Worm (Caenorhabditis elegans): Measurements from ENCODE around the gene erh-2.

The erh-2 gene

DNA sequence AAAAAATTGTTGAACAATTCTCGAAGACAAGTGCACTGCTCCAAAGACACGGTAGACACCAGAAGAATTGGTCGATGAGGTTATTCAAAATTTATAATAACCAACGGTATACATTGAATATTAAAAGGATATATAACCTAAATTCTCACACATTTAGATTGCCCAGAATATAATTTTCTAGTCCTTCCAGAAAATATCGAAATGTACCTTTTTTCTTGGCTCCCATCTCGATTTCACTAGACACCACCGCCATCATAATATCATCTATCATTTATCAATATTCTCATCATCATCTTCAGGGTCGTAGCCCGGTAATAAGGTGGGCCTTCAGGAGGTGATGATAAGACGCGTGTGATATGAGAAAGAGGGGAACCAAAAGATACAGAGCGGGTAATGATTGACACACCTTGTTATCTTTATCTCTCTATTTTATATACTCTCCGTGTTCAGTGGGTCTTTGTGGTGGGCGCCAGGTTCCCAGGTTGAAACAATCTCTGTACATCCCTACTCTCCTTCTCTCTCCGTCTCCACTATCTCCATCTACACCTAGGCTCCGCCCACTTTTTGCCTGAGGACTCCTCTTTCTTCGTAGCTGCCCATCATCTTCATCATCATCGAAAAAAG, 7.2 kb downstream of the erh-2 start, which contains the start of gene mab-21 (continued):
- TF ChIP-seq nhr-12 (tag; optimal IDR thresholded peaks at IDR 0.05) (no peak), isw-1 (GFP tag; IDR thresholded peaks at IDR 0.05) (no peak), fos-1 (tag; optimal IDR thresholded peaks at IDR 0.05) (no peak), ama-1 (optimal IDR thresholded peaks at IDR 0.05) (no peak), sup-37 (GFP tag; optimal IDR thresholded peaks at IDR 0.05) (no peak), ceh-88 (GFP tag; IDR thresholded peaks at IDR 0.05) (no peak), unc-130 (tag; optimal IDR thresholded peaks at IDR 0.05) (no peak), lin-13 (GFP tag; optimal IDR thresholded peaks at IDR 0.05) (no peak), unc-86 (tag; optimal IDR thresholded peaks at IDR 0.05) (no peak), irx-1 (tag; optimal IDR thresholded peaks at IDR 0.05) (no peak), elt-3 (tag; optimal IDR thresholded peaks at IDR 0.05) (peak in 5 of 6 experiments; percentile 40 to 85 (median 51)), xbp-1 (tag; optimal IDR thresholded peaks at IDR 0.05) (no peak), lin-35 (GFP tag; optimal IDR thresholded peaks at IDR 0.05) (peak in 1 of 2 experiments; percentile 15), nhr-20 (tag; optimal IDR thresholded peaks at IDR 0.05) (peak; percentile 9), dpl-1 (GFP tag; optimal IDR thresholded peaks at IDR 0.05) (no peak), ets-5 (GFP tag; IDR thresholded peaks at IDR 0.05) (no peak), ceh-82 (tag; optimal IDR thresholded peaks at IDR 0.05) (no peak), pax-3 (tag; optimal IDR thresholded peaks at IDR 0.05) (no peak), vab-15 (tag; optimal IDR thresholded peaks at IDR 0.05) (no peak), dsc-1 (tag; optimal IDR thresholded peaks at IDR 0.05) (no peak), tbx-2 (tag; optimal IDR thresholded peaks at IDR 0.05) (no peak), F16B12.6 (tag; optimal IDR thresholded peaks at IDR 0.05) (no peak), C16A3.4 (tag; optimal IDR thresholded peaks at IDR 0.05) (no peak), snpc-4 (tag; optimal IDR thresholded peaks at IDR 0.05) (no peak), aly-2 (tag; optimal IDR thresholded peaks at IDR 0.05) (no peak), ceh-63 (GFP tag; optimal IDR thresholded peaks at IDR 0.05) (no peak), fkh-10 (GFP tag; optimal IDR thresholded peaks at IDR 0.05) (no peak), sptf-1 (tag; optimal IDR thresholded peaks at IDR 0.05) (no peak), unc-62 (GFP tag; optimal IDR thresholded peaks at IDR 0.05) (no peak), unc-98 (GFP tag; IDR thresholded peaks at IDR 0.05) (no peak), nhr-90 (tag; optimal IDR thresholded peaks at IDR 0.05; ENCODE audit: poor library complexity) (no peak), ceh-90 (tag; optimal IDR thresholded peaks at IDR 0.05) (no peak), nhr-71 (tag; optimal IDR thresholded peaks at IDR 0.05) (peak; percentile 34), efl-1 (optimal IDR thresholded peaks at IDR 0.05) (peak in 1 of 2 experiments; percentile 5), efl-1 (GFP tag; optimal IDR thresholded peaks at IDR 0.05 in 1 of 2) (no peak), grh-1 (GFP tag; IDR thresholded peaks at IDR 0.05) (no peak), mdl-1 (tag; optimal IDR thresholded peaks at IDR 0.05) (peak in 1 of 2 experiments; percentile 24), nhr-28 (tag; optimal IDR thresholded peaks at IDR 0.05) (no peak), C34B4.2 (tag; optimal IDR thresholded peaks at IDR 0.05) (no peak), ztf-4 (tag; optimal IDR thresholded peaks at IDR 0.05) (peak; percentile 32), lin-15B (tag; optimal IDR thresholded peaks at IDR 0.05) (no peak), tlp-1 (tag; optimal IDR thresholded peaks at IDR 0.05) (no peak), unc-30 (tag; optimal IDR thresholded peaks at IDR 0.05) (no peak), lin-39 (tag; optimal IDR thresholded peaks at IDR 0.05) (no peak), jun-1 (tag; optimal IDR thresholded peaks at IDR 0.05) (no peak), sox-4 (tag; optimal IDR thresholded peaks at IDR 0.05) (no peak), efl-3 (GFP tag; optimal IDR thresholded peaks at IDR 0.05) (no peak), ztf-11 (tag; optimal IDR thresholded peaks at IDR 0.05) (no peak), mab-9 (GFP tag; IDR thresholded peaks at IDR 0.05) (no peak), hlh-17 (GFP tag; optimal IDR thresholded peaks at IDR 0.05; ENCODE audit: borderline replicate concordance) (no peak), ces-1 (GFP tag; optimal IDR thresholded peaks at IDR 0.05) (no peak), blmp-1 (tag; optimal IDR thresholded peaks at IDR 0.05) (no peak), lir-3 (tag; optimal IDR thresholded peaks at IDR 0.05; ENCODE audit: poor library complexity) (no peak), nhr-85 (tag) (peak; percentile 3)
